Fruit fly (Drosophila melanogaster) whole organism: Measurements from ENCODE around the gene Sur.

Experiments
- CG8478 ChIP-seq: fragments of >200 bp; optimal IDR thresholded peaks from 2 replicates; lab custom pipeline; 2018; ENCODE audit warnings: inconsistent platforms
- Dll ChIP-seq: fragments of >200 bp; optimal IDR thresholded peaks from 2 replicates; lab custom pipeline; 2017
- EcR ChIP-seq, 2 experiments: fragments of >200 bp; optimal IDR thresholded peaks; 2 replicates each; lab custom pipeline; 2017; ENCODE audit warnings: missing biosample characterization in 2 of 2, missing genetic modification characterization in 2 of 2, missing genetic modification reagents in 2 of 2
- pan ChIP-seq: fragments of >200 bp; optimal IDR thresholded peaks from 2 replicates; lab custom pipeline; 2017
- psq ChIP-seq: fragments of >200 bp; optimal IDR thresholded peaks from 2 replicates; lab custom pipeline; 2017
- usp ChIP-seq: fragments of >200 bp; optimal IDR thresholded peaks from 2 replicates; lab custom pipeline; 2017; ENCODE audit warnings: missing biosample characterization, missing genetic modification characterization, mixed read lengths

Gene Sur

DNA sequence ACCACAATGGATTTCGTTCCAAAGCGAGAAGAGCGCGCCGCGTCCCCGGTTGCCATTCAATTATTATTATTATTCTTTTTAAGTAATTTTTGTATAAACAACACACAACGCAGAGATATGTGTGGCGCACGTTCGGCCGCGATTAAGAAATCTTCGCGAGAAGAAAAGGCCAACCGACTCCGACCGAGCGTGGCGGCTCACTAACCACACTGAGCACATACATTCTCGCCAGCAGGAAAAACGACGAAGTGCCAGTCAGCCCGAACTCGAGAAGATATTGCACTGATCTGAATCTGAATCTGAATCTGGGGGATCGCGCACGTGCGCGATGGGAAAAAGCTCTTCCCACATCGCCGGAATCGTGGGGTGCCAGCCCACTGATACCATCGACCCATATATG is at the start of gene Sur:
TSS of gene Sur (minus strand) at position 207 of the 400 bp plus-strand sequence.
- TF ChIP-seq usp (GFP tag; lab: Kevin White, UChicago) = no peak

dm6 chr2L:10246785-10247190 is 47.9 kb upstream of the Sur start, which contains the start of gene chico:
chico (minus strand) TSS chr2L:10247078.
- TF ChIP-seq EcR (GFP tag; optimal IDR thresholded peaks at IDR 0.05; lab: Kevin White, UChicago) (no peak), Dll (lab: Kevin White, UChicago) (no peak), psq (no peak), usp (GFP tag; lab: Kevin White, UChicago) (no peak), pan (lab: Kevin White, UChicago) (no peak), CG8478 (no peak)

DNA sequence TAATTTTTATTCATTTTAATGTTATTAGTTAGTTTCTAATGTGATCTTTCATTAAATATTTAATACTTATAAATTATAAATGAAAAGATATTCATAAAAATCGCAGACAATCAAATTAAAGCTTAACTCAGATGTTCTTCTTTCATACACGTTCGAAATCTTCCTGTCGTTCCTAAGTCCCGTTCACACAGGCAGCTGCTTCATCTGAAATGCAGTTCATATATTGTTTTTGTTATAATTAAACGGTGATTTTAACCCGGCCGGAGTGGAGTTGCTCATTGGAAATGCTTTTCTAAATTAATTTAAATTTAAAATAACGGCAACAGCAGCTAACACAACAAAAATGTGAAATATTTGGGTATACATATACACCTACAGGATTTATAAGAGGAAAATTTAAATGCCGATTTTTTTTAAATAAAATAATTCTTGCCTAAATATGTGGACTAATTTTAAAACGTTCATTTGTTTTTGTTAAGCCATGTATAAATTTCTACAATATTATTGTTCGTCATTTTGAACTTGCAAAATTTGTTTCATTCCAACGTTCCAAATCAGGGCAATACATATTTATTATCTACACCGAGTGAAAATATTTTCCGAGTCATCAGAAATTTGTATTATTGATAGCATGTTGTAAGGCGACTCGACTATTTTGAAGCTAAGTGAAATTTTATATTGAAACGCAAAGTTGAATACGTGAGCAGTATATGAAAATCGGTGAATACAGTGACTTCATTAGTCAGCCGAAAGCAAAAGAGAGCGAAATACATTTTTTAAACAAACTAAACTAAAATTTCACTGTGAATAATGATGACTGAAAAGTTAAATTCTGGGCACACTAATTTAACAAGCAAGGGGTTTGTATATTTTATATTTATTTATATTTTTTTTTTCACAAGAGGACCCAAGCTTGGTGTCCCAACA is 40.1 kb upstream of the Sur start, which contains the start of gene me31B:
TSS of gene me31B (plus strand) at position 616 of the 927 bp plus-strand sequence.
- TF ChIP-seq Dll (lab: Kevin White, UChicago) (no peak), pan (lab: Kevin White, UChicago) (no peak), CG8478 (no peak), usp (GFP tag; lab: Kevin White, UChicago) (no peak), EcR (GFP tag; optimal IDR thresholded peaks at IDR 0.05; lab: Kevin White, UChicago) (no peak), psq (no peak)

- TF ChIP-seq pan (lab: Kevin White, UChicago) = peak; percentile 8
- TF ChIP-seq CG8478 = no peak
These were observed 39.0 kb upstream of the Sur start, which contains the start of gene mthl15 for dm6 chr2L:10237725-10238446. mthl15 (minus strand) TSS chr2L:10238317.

DNA sequence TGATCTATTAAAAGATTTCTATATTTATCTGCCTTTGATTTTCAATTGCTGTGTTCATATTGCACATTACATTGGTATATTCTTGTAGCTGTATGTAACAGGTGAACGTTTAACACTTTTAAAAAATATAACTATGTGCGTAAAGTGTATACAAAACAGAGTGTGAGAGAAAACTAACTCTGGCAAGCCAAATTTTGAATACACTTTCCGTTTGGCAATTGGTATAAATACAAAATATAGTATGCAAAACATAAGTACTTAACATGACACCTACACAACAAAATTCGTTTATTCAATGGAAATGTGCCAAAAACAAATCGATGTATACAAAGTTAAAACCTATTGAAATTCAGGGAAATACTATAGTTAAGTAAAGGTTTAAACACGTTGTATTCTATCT is 33.9 kb upstream of the Sur start:
- no peak for TF ChIP-seq Dll (lab: Kevin White, UChicago)
- no peak for TF ChIP-seq EcR (GFP tag; optimal IDR thresholded peaks at IDR 0.05; lab: Kevin White, UChicago)
- TF ChIP-seq CG8478 = no peak
- no peak for TF ChIP-seq usp (GFP tag; lab: Kevin White, UChicago)
- TF ChIP-seq psq = no peak
- no peak for TF ChIP-seq pan (lab: Kevin White, UChicago)

DNA sequence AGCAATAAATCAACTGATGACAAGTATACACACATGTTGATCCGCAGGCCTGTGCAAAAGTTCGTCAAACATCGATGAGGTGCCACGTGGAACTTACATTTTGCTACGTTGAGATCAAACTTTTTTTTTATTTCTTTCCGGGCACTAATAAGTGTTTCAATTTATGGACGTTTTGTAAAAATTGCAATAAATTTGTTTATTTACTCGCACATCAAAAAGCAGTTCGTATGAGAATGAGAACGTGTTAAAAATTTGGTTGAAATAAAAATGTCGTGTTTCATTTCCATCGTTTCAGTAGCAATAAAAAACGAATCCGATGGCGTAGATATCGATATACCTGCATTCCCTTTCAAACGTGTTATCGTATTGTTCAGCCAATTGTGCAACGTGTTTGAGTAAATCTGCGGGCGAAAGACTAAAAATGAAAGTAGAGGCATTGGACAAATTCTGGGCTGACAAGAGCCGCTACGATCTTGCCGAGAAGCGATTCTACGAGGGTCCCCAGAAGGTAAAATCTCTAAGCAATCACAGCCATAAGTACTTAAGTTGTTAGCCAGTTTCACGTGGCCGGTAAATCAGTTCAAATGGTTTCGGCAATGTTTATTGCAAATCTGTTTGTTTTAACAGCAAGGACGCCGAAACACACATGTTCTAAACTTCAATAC is 33.4 kb upstream of the Sur start, which contains the start of gene eEF1delta:
TSS of gene eEF1delta (plus strand) at position 356 of the 665 bp plus-strand sequence.
- TF ChIP-seq psq (no peak), CG8478 (no peak), Dll (lab: Kevin White, UChicago) (no peak), EcR (GFP tag; optimal IDR thresholded peaks at IDR 0.05; lab: Kevin White, UChicago) (no peak), pan (lab: Kevin White, UChicago) (no peak), usp (GFP tag; lab: Kevin White, UChicago) (no peak)

dm6 chr2L:10231510-10231909 is 32.6 kb upstream of the Sur start, which contains the start of gene ova:
ova (minus strand) TSS chr2L:10231692.
- TF ChIP-seq pan (lab: Kevin White, UChicago) (no peak), Dll (lab: Kevin White, UChicago) (no peak), CG8478 (no peak), usp (GFP tag; lab: Kevin White, UChicago) (no peak)

DNA sequence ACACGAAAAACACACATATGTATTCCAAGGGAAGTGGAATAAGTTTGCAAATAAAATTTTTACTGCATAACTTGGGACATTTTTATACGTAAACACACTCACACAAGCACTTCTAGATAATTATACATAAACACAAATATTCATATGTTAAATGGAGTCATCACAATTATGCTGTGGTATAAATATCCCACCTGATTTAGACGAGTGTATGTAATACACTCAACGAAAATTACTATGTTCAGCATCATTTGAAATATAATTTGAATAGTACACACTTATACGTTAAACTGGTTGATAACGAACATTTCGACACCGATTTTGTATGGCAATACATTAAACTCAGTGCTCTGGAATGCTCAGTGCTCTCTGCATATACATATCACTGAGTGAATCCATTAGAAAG is 32.2 kb upstream of the Sur start:
- no peak for TF ChIP-seq psq
- TF ChIP-seq EcR (GFP tag; optimal IDR thresholded peaks at IDR 0.05; lab: Kevin White, UChicago) = no peak
- TF ChIP-seq pan (lab: Kevin White, UChicago) = no peak
- TF ChIP-seq Dll (lab: Kevin White, UChicago) = no peak
- TF ChIP-seq usp (GFP tag; lab: Kevin White, UChicago) = no peak
- TF ChIP-seq CG8478 = no peak

DNA sequence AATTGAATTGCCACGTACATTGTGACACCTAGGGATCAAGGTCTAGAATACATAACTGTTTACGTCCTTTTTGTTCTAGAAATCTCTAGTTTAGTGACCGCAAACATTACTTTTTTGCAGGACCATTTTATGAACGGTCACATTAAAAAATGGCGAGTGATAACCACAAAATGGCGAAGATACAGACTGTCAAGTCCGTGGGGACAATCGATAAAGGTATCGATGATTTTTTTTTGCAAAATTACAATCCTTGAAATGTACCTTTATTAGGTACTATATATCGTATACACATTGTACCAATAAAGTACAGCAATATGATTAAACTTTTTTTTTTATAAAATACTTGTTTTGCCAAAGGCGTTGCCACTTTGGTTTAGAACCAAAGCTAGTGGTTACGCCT is 31.5 kb upstream of the Sur start:
- no peak for TF ChIP-seq CG8478
- no peak for TF ChIP-seq psq
- TF ChIP-seq Dll (lab: Kevin White, UChicago) = no peak
- no peak for TF ChIP-seq pan (lab: Kevin White, UChicago)
- no peak for TF ChIP-seq usp (GFP tag; lab: Kevin White, UChicago)
- no peak for TF ChIP-seq EcR (GFP tag; optimal IDR thresholded peaks at IDR 0.05; lab: Kevin White, UChicago)

dm6 chr2L:10226724-10227407 is 27.9 kb upstream of the Sur start, which contains the start of gene CG5708:
CG5708 (minus strand) TSS chr2L:10226808.
- TF ChIP-seq Dll (lab: Kevin White, UChicago) (no peak), usp (GFP tag; lab: Kevin White, UChicago) (no peak), pan (lab: Kevin White, UChicago) (no peak), EcR (GFP tag; optimal IDR thresholded peaks at IDR 0.05; lab: Kevin White, UChicago) (no peak), psq (no peak), CG8478 (no peak)

dm6 chr2L:10226213-10226723 is 27.4 kb upstream of the Sur start:
- TF ChIP-seq usp (GFP tag; lab: Kevin White, UChicago) = no peak
- TF ChIP-seq EcR (GFP tag; optimal IDR thresholded peaks at IDR 0.05; lab: Kevin White, UChicago) = no peak
- TF ChIP-seq pan (lab: Kevin White, UChicago) = no peak
- TF ChIP-seq psq = no peak
- TF ChIP-seq CG8478 = no peak
- TF ChIP-seq Dll (lab: Kevin White, UChicago) = no peak
